Worm (Caenorhabditis elegans): Measurements from ENCODE around the gene M60.6.
A peak's percentile ranks its signal among the peaks of the same experiment; 100 is the strongest.

The M60.6 gene

DNA sequence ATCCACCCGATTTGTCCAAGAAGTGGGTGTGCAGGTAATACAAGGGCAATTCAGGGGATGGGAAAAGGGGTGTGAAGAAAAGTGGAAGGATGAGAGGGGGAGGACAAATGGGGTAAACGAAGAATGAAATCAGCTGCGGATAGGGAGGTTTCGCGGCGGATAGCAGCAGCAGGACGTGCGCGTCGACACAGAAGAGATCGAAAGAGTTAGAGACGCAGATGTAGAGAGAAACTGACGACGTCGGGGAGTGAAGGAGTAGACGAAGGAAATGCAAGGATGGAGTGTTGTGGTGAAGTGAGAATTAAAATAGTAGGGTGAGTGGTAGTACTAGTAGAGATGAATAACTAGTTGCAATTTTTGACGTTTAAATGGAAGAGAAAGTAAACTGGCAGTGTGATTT lies at the start of gene M60.6:
M60.6 (minus strand) TSS at position 166 of the 400 bp plus-strand sequence.
- TF ChIP-seq lim-6 (tag; optimal IDR thresholded peaks at IDR 0.05) (no peak), unc-55 (GFP tag; optimal IDR thresholded peaks at IDR 0.05) (peak; percentile 30), tbx-2 (tag; optimal IDR thresholded peaks at IDR 0.05) (no peak), pros-1 (tag; optimal IDR thresholded peaks at IDR 0.05) (no peak), npax-4 (tag; optimal IDR thresholded peaks at IDR 0.05) (no peak), ceh-18 (tag; optimal IDR thresholded peaks at IDR 0.05) (peak; percentile 9), nhr-11 (tag; optimal IDR thresholded peaks at IDR 0.05) (no peak), unc-3 (GFP tag; conservative IDR thresholded peaks at IDR 0.05) (no peak), unc-3 (tag; optimal IDR thresholded peaks at IDR 0.05) (no peak), hlh-13 (GFP tag; optimal IDR thresholded peaks at IDR 0.05) (no peak), nfya-1 (tag; optimal IDR thresholded peaks at IDR 0.05) (peak; percentile 34), fax-1 (tag; optimal IDR thresholded peaks at IDR 0.05) (peak; percentile 3), ceh-31 (tag; optimal IDR thresholded peaks at IDR 0.05) (peak; percentile 77), unc-42 (tag; optimal IDR thresholded peaks at IDR 0.05) (peak; percentile 89), ref-2 (tag; optimal IDR thresholded peaks at IDR 0.05) (peak; percentile 65), F13H6.1 (tag; optimal IDR thresholded peaks at IDR 0.05) (peak; percentile 25), rnt-1 (tag; optimal IDR thresholded peaks at IDR 0.05) (no peak), odd-2 (tag; optimal IDR thresholded peaks at IDR 0.05) (no peak), K02D7.2 (tag; optimal IDR thresholded peaks at IDR 0.05) (no peak), ceh-14 (tag; optimal IDR thresholded peaks at IDR 0.05) (peak; percentile 16), ttx-3 (tag; optimal IDR thresholded peaks at IDR 0.05) (no peak)

ce11 chrX:8299554-8299953 lies 47.3 kb upstream of the M60.6 start, which contains the start of gene ced-13:
TSS of gene ced-13 (minus strand) at chrX:8299654.
- no peak for TF ChIP-seq ceh-14 (tag; optimal IDR thresholded peaks at IDR 0.05)
- TF ChIP-seq pax-1 (tag; optimal IDR thresholded peaks at IDR 0.05) = no peak
- TF ChIP-seq pha-2 (tag; optimal IDR thresholded peaks at IDR 0.05) = no peak
- no peak for TF ChIP-seq ceh-34 (tag; optimal IDR thresholded peaks at IDR 0.05)
- TF ChIP-seq ama-1 (optimal IDR thresholded peaks at IDR 0.05) = no peak
- no peak for TF ChIP-seq T23F11.4 (GFP tag; optimal IDR thresholded peaks at IDR 0.05)
- TF ChIP-seq unc-86 (tag; optimal IDR thresholded peaks at IDR 0.05) = no peak
- no peak for TF ChIP-seq C38D4.7 (GFP tag; optimal IDR thresholded peaks at IDR 0.05)

DNA sequence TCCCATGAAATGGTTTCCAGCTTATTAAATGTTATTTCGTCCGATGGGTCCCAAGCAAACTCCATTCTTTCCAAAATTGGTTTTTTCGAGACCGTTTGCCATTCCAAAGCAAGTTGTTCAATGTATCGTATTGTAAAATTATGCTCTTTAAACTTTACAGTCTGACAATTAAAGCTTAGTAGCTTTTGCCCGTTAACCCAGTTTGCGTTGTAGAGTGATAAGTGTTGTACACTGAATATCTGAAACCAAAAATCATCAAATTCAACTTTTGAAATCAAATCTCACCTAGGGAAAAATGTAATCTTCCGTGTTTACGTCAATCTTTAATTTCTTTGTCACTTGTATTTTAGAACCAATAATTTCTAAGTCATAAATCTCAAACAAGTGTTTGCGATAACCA lies 45.1 kb upstream of the M60.6 start:
- no peak for TF ChIP-seq hlh-15 (tag; optimal IDR thresholded peaks at IDR 0.05)
- TF ChIP-seq hlh-13 (GFP tag; optimal IDR thresholded peaks at IDR 0.05) = no peak
- TF ChIP-seq ceh-18 (tag; optimal IDR thresholded peaks at IDR 0.05) = no peak
- TF ChIP-seq lin-11 (tag; optimal IDR thresholded peaks at IDR 0.05) = no peak
- TF ChIP-seq eyg-1 (tag; optimal IDR thresholded peaks at IDR 0.05) = no peak
- no peak for TF ChIP-seq ceh-9 (tag; optimal IDR thresholded peaks at IDR 0.05)
- TF ChIP-seq fkh-10 (GFP tag; optimal IDR thresholded peaks at IDR 0.05) = no peak
- TF ChIP-seq ceh-34 (tag; optimal IDR thresholded peaks at IDR 0.05) = no peak
- no peak for TF ChIP-seq Y22D7AL.16 (tag; optimal IDR thresholded peaks at IDR 0.05)
- no peak for TF ChIP-seq pha-2 (tag; optimal IDR thresholded peaks at IDR 0.05)
- no peak for TF ChIP-seq K09A11.1 (tag; optimal IDR thresholded peaks at IDR 0.05; ENCODE audit: insufficient read depth)
- no peak for TF ChIP-seq ref-2 (tag; optimal IDR thresholded peaks at IDR 0.05)
- no peak for TF ChIP-seq sdc-2 (tag; optimal IDR thresholded peaks at IDR 0.05)
- TF ChIP-seq pax-1 (tag; optimal IDR thresholded peaks at IDR 0.05) = no peak
- no peak for TF ChIP-seq ceh-19 (GFP tag; optimal IDR thresholded peaks at IDR 0.05)
- no peak for TF ChIP-seq ama-1 (optimal IDR thresholded peaks at IDR 0.05)
- no peak for TF ChIP-seq ceh-48 (tag; optimal IDR thresholded peaks at IDR 0.05)

DNA sequence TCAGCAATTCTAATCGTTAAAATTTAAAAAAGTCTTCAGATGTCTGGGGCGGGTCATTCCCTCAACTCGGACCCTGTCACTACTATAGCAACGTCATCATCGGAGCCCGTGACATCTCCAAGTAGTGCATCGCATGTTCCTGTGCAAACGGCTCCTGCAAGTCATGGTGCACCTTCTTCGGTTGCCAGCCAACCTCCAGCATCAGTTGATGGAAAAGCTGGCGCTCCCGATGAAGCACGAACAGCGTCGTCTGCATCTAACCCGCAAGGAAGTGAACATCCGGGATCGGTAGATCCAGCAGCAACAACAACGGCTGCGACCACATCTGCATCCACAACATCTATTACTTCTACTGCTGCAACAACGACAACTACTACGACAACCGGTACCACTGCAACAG lies 42.3 kb upstream of the M60.6 start, which contains the start of gene R09F10.3:
R09F10.3 (plus strand) TSS at position 40 of the 400 bp plus-strand sequence.
- TF ChIP-seq ceh-34 (tag; optimal IDR thresholded peaks at IDR 0.05) (no peak), sdc-2 (tag; optimal IDR thresholded peaks at IDR 0.05) (no peak), sox-4 (tag; optimal IDR thresholded peaks at IDR 0.05) (no peak), fkh-10 (GFP tag; optimal IDR thresholded peaks at IDR 0.05) (no peak), ceh-18 (tag; optimal IDR thresholded peaks at IDR 0.05) (no peak), ceh-45 (GFP tag; IDR thresholded peaks at IDR 0.05) (no peak), pqm-1 (tag; optimal IDR thresholded peaks at IDR 0.05) (no peak), che-1 (tag; optimal IDR thresholded peaks at IDR 0.05) (no peak), npax-4 (tag; optimal IDR thresholded peaks at IDR 0.05) (no peak), nhr-11 (tag; optimal IDR thresholded peaks at IDR 0.05) (no peak), pat-9 (tag; optimal IDR thresholded peaks at IDR 0.05) (no peak), ceh-9 (tag; optimal IDR thresholded peaks at IDR 0.05) (no peak), pag-3 (tag; optimal IDR thresholded peaks at IDR 0.05; ENCODE audit: borderline replicate concordance) (no peak), lim-6 (tag; optimal IDR thresholded peaks at IDR 0.05) (no peak), unc-42 (tag; optimal IDR thresholded peaks at IDR 0.05) (no peak), hlh-13 (GFP tag; optimal IDR thresholded peaks at IDR 0.05) (no peak), fkh-6 (tag; optimal IDR thresholded peaks at IDR 0.05) (no peak), ceh-48 (tag; optimal IDR thresholded peaks at IDR 0.05) (no peak)
